Fruit fly (Drosophila melanogaster) whole organism, embryonic: ENCODE measurements around the gene hang.

Experiments used
- Atf3 ChIP-seq: fragments of 200-800 bp; sonication (Bioruptor generic); optimal IDR thresholded peaks from 3 replicates; lab custom pipeline; 2016; ENCODE audit warnings: missing biosample characterization, missing genetic modification characterization
- BtbVII ChIP-seq: fragments of 200-800 bp; sonication (Bioruptor generic); optimal IDR thresholded peaks from 3 replicates; lab custom pipeline; 2017; ENCODE audit warnings: missing biosample characterization, mild to moderate bottlenecking, missing genetic modification characterization
- C15 ChIP-seq: fragments of 200-800 bp; sonication (Bioruptor generic); IDR thresholded peaks from 3 replicates; pipeline ENCODE4 v1.3.6; 2022; ENCODE audit warnings: missing biosample characterization, missing genetic modification characterization
- CG10431 ChIP-seq: fragments of 200-800 bp; sonication (Bioruptor generic); optimal IDR thresholded peaks from 3 replicates; lab custom pipeline; 2018; ENCODE audit warnings: missing biosample characterization, mild to moderate bottlenecking, missing genetic modification characterization
- CG10543 ChIP-seq: fragments of 200-800 bp; sonication (Bioruptor generic); optimal IDR thresholded peaks from 3 replicates; lab custom pipeline; 2017; ENCODE audit warnings: missing biosample characterization, mild to moderate bottlenecking, missing genetic modification characterization, moderate library complexity
- CG11695 ChIP-seq: fragments of 200-800 bp; sonication (Bioruptor generic); IDR thresholded peaks from 3 replicates; pipeline ENCODE4 v1.3.6; 2022; ENCODE audit warnings: missing biosample characterization, missing genetic modification characterization
- CG12104 ChIP-seq: fragments of 200-800 bp; sonication (Bioruptor generic); optimal IDR thresholded peaks from 3 replicates; lab custom pipeline; 2016; ENCODE audit warnings: missing biosample characterization, missing genetic modification characterization
- CG13287 ChIP-seq: fragments of 200-800 bp; sonication (Bioruptor generic); IDR thresholded peaks from 2 replicates; pipeline ENCODE4 v1.3.6; 2022; ENCODE audit warnings: missing biosample characterization, missing genetic modification characterization; ENCODE audit not compliant: partially characterized antibody
- CG14667 ChIP-seq: fragments of 200-800 bp; sonication (Bioruptor generic); IDR thresholded peaks from 2 replicates; pipeline ENCODE4 v1.3.6; 2022; ENCODE audit warnings: missing biosample characterization, missing genetic modification characterization
- CG14860 ChIP-seq: fragments of 200-800 bp; sonication (Bioruptor generic); IDR thresholded peaks from 3 replicates; pipeline ENCODE4 v1.3.6; 2022; ENCODE audit warnings: missing biosample characterization, missing genetic modification characterization; ENCODE audit not compliant: partially characterized antibody
- CG15601 ChIP-seq: fragments of 200-800 bp; sonication (Bioruptor generic); optimal IDR thresholded peaks from 3 replicates; lab custom pipeline; 2019; ENCODE audit warnings: missing biosample characterization, mild to moderate bottlenecking, missing genetic modification characterization, moderate library complexity
- CG17328 ChIP-seq: fragments of 200-800 bp; sonication (Bioruptor generic); IDR thresholded peaks from 2 replicates; pipeline ENCODE4 v1.3.6; 2022; ENCODE audit warnings: missing biosample characterization, missing genetic modification characterization
- CG17359 ChIP-seq: fragments of 200-800 bp; sonication (Bioruptor generic); optimal IDR thresholded peaks from 3 replicates; lab custom pipeline; 2018; ENCODE audit warnings: missing biosample characterization, mild to moderate bottlenecking, missing genetic modification characterization, moderate library complexity
- CG30431 ChIP-seq: fragments of 200-800 bp; sonication (Bioruptor generic); optimal IDR thresholded peaks from 2 replicates; lab custom pipeline; 2017; ENCODE audit warnings: missing biosample characterization, missing genetic modification characterization
- CG31224 ChIP-seq: fragments of 200-800 bp; sonication (Bioruptor generic); IDR thresholded peaks from 2 replicates; pipeline ENCODE4 v1.3.6; 2022; ENCODE audit warnings: missing biosample characterization, missing genetic modification characterization
- CG4282 ChIP-seq: fragments of 200-800 bp; sonication (Bioruptor generic); optimal IDR thresholded peaks from 2 replicates; lab custom pipeline; 2016; ENCODE audit warnings: missing biosample characterization, missing genetic modification characterization
- CG4730 ChIP-seq: fragments of 200-800 bp; sonication (Bioruptor generic); IDR thresholded peaks from 2 replicates; pipeline ENCODE4 v1.3.6; 2022; ENCODE audit warnings: missing biosample characterization, missing genetic modification characterization
- CG5180 ChIP-seq: fragments of 200-800 bp; sonication (Bioruptor generic); optimal IDR thresholded peaks from 3 replicates; lab custom pipeline; 2017; ENCODE audit warnings: missing biosample characterization, missing genetic modification characterization, mild to moderate bottlenecking, moderate library complexity, missing genetic modification reagents
- CG6654 ChIP-seq: fragments of 200-800 bp; sonication (Bioruptor generic); optimal IDR thresholded peaks from 2 replicates; lab custom pipeline; 2017; ENCODE audit warnings: missing biosample characterization, mild to moderate bottlenecking, missing genetic modification characterization
- CG7786 ChIP-seq: fragments of 200-800 bp; sonication (Bioruptor generic); optimal IDR thresholded peaks from 2 replicates; lab custom pipeline; 2016; ENCODE audit warnings: missing biosample characterization, missing genetic modification characterization
- CG8388 ChIP-seq: fragments of 200-800 bp; sonication (Bioruptor generic); optimal IDR thresholded peaks from 2 replicates; lab custom pipeline; 2019; ENCODE audit warnings: missing biosample characterization, mild to moderate bottlenecking, missing genetic modification characterization, moderate library complexity
- CG9817 ChIP-seq: fragments of 200-800 bp; sonication (Bioruptor generic); optimal IDR thresholded peaks from 2 replicates; lab custom pipeline; 2018; ENCODE audit warnings: missing biosample characterization, mild to moderate bottlenecking, missing genetic modification characterization, moderate library complexity
- D19A ChIP-seq: fragments of 200-800 bp; optimal IDR thresholded peaks from 3 replicates; lab custom pipeline; 2019; ENCODE audit warnings: missing biosample characterization, mild to moderate bottlenecking, missing genetic modification characterization, moderate library complexity
- E2f1 ChIP-seq: fragments of 200-800 bp; sonication (Bioruptor generic); IDR thresholded peaks from 2 replicates; pipeline ENCODE4 v1.3.6; 2022; ENCODE audit warnings: missing biosample characterization, missing genetic modification characterization
- E2f2 ChIP-seq: fragments of 200-800 bp; sonication (Bioruptor generic); IDR thresholded peaks from 2 replicates; pipeline ENCODE4 v1.3.6; 2022; ENCODE audit warnings: missing biosample characterization, missing genetic modification characterization
- Elba2 ChIP-seq: fragments of 200-800 bp; sonication (Bioruptor generic); optimal IDR thresholded peaks from 3 replicates; lab custom pipeline; 2016; ENCODE audit warnings: missing biosample characterization, missing genetic modification characterization
- Ets65A ChIP-seq: fragments of 200-800 bp; sonication (Bioruptor generic); peaks from one replicate; lab custom pipeline; 2016; ENCODE audit warnings: missing biosample characterization, missing genetic modification characterization
- Myb ChIP-seq: fragments of 200-800 bp; sonication (Bioruptor generic); optimal IDR thresholded peaks from 2 replicates; lab custom pipeline; 2016; ENCODE audit warnings: missing biosample characterization, missing genetic modification characterization
- Neu2 ChIP-seq: fragments of 200-800 bp; sonication (Bioruptor generic); optimal IDR thresholded peaks from 3 replicates; lab custom pipeline; 2016; ENCODE audit warnings: missing biosample characterization, missing genetic modification characterization, borderline replicate concordance
- Oaz ChIP-seq: fragments of 200-800 bp; sonication (Bioruptor generic); IDR thresholded peaks from 2 replicates; pipeline ENCODE4 v1.3.6; 2022; ENCODE audit warnings: missing biosample characterization, missing genetic modification characterization
- Pdp1 ChIP-seq, 2 experiments: fragments of 200-800 bp; sonication (Bioruptor generic); optimal IDR thresholded peaks; 3 replicates each; lab custom pipeline; 2016; ENCODE audit warnings: missing biosample characterization in 2 of 2, missing genetic modification characterization in 2 of 2, mild to moderate bottlenecking in 1 of 2, moderate library complexity in 1 of 2
- Sin3A ChIP-seq: fragments of >200 bp; optimal IDR thresholded peaks from 2 replicates; lab custom pipeline; 2018
- bsh ChIP-seq, 2 experiments: fragments of 200-800 bp; sonication (Bioruptor generic); optimal IDR thresholded peaks; 2 replicates each; lab custom pipeline; 2017 to 2018; ENCODE audit warnings: mild to moderate bottlenecking in 2 of 2, missing biosample characterization in 2 of 2, missing genetic modification characterization in 2 of 2, moderate library complexity in 1 of 2
- btn ChIP-seq: fragments of 200-800 bp; sonication (Bioruptor generic); optimal IDR thresholded peaks from 2 replicates; lab custom pipeline; 2016; ENCODE audit warnings: missing biosample characterization, missing genetic modification characterization
- chinmo ChIP-seq: fragments of 200-800 bp; sonication (Bioruptor generic); IDR thresholded peaks from 4 replicates; pipeline ENCODE4 v1.3.6; 2022; ENCODE audit warnings: missing biosample characterization, missing genetic modification characterization; ENCODE audit not compliant: partially characterized antibody
- crol ChIP-seq: fragments of 200-800 bp; sonication (Bioruptor generic); IDR thresholded peaks from 2 replicates; pipeline ENCODE4 v1.3.6; 2022; ENCODE audit warnings: missing biosample characterization, missing genetic modification characterization
- grn ChIP-seq: fragments of 200-800 bp; sonication (Bioruptor generic); optimal IDR thresholded peaks from 3 replicates; lab custom pipeline; 2017; ENCODE audit warnings: missing biosample characterization, missing genetic modification characterization
- her ChIP-seq: fragments of 200-800 bp; sonication (Bioruptor generic); optimal IDR thresholded peaks from 2 replicates; lab custom pipeline; 2016; ENCODE audit warnings: missing biosample characterization, missing genetic modification characterization
- jigr1 ChIP-seq: fragments of 200-800 bp; sonication (Bioruptor generic); IDR thresholded peaks from 3 replicates; pipeline ENCODE4 v1.3.6; 2022; ENCODE audit warnings: missing biosample characterization, missing genetic modification characterization
- lmd ChIP-seq: fragments of 200-800 bp; sonication (Bioruptor generic); IDR thresholded peaks from 2 replicates; pipeline ENCODE4 v1.3.6; 2022; ENCODE audit warnings: missing biosample characterization, missing genetic modification characterization
- peb ChIP-seq: fragments of 200-800 bp; sonication (Bioruptor generic); IDR thresholded peaks from 2 replicates; pipeline ENCODE4 v1.3.6; 2022; ENCODE audit warnings: missing biosample characterization, missing genetic modification characterization
- prd ChIP-seq, 3 experiments: fragments of >200 bp in 2 of 3; fragments of 200-800 bp in 1 of 3; sonication (Bioruptor generic) in 1 of 3; optimal IDR thresholded peaks in 2 of 3; IDR thresholded peaks in 1 of 3; 2 replicates in 2 of 3; 3 replicates in 1 of 3; pipeline versions ENCODE4 v1.3.6 to Lab custom; 2017 to 2022; ENCODE audit warnings: missing biosample characterization in 1 of 3, missing genetic modification characterization in 1 of 3
- sd ChIP-seq: fragments of 200-800 bp; sonication (Bioruptor generic); optimal IDR thresholded peaks from 3 replicates; lab custom pipeline; 2018; ENCODE audit warnings: missing biosample characterization, mild to moderate bottlenecking, missing genetic modification characterization, moderate library complexity
- slou ChIP-seq: fragments of 200-800 bp; sonication (Bioruptor generic); optimal IDR thresholded peaks from 3 replicates; lab custom pipeline; 2016; ENCODE audit warnings: missing biosample characterization, missing genetic modification characterization
- so ChIP-seq: fragments of 200-800 bp; sonication (Bioruptor generic); IDR thresholded peaks from 3 replicates; pipeline ENCODE4 v1.3.6; 2022; ENCODE audit warnings: missing biosample characterization, missing genetic modification characterization
- stc ChIP-seq: fragments of 200-800 bp; sonication (Bioruptor generic); IDR thresholded peaks from 2 replicates; pipeline ENCODE4 v1.3.6; 2022; ENCODE audit warnings: missing biosample characterization, missing genetic modification characterization
- toy ChIP-seq: fragments of 200-800 bp; sonication (Bioruptor generic); IDR thresholded peaks from 2 replicates; pipeline ENCODE4 v1.3.6; 2022; ENCODE audit warnings: missing biosample characterization, missing genetic modification characterization
- yki ChIP-seq: fragments of >200 bp; optimal IDR thresholded peaks from 3 replicates; lab custom pipeline; 2018
- zf30C ChIP-seq: fragments of 200-800 bp; sonication (Bioruptor generic); optimal IDR thresholded peaks from 3 replicates; lab custom pipeline; 2018; ENCODE audit warnings: missing biosample characterization, mild to moderate bottlenecking, missing genetic modification characterization

The hang gene

DNA sequence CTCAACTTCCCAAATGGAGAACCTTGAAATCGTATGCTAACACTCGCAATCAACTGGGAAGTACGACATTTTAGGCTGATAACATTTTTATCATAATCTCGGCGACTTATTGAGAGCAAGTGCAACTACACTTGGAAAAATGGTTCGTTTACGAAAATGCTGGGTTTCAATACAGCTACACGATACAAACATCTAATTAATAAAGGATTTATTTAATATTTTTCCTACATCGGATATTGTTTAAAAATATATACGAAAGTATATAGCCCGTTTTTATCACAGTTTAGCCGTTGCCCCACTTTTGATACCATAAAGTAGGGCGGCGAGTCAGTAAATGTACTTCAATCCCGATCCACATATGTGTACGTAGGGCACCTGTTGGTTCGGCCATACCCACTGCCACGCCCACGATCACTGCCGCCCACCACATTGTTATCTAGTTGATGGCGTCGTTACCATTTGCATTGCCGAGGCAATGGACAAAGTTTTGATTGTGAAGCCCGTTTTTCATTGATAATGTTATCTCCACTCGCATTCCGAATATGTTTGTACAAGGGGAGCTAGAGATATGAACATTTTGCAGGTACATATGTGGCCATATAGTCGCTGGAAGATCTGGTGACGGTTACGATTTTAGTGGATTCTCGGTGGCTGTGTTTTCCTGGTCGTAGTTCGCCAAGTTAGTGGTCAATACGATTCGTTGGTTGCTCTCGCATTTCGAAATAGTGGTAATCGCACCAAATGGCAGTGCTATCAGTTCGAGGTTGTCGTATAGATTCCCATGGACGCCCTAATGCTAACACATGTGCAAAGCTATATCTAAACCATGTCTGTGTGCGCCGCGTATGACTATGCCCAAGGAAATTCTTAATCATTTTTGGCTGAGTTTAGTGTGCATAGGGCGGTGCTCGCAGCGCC lies 7.9 kb upstream of the hang start, which contains the start of gene Traf-like (continued):
- no peak for TF ChIP-seq CG4730 (GFP tag; lab: Robert Waterston, UW)
- no peak for TF ChIP-seq CG6654 (GFP tag; lab: Kevin White, UChicago)
- no peak for TF ChIP-seq lmd (GFP tag; lab: Robert Waterston, UW)
- no peak for TF ChIP-seq Oaz (GFP tag; lab: Robert Waterston, UW)
- no peak for TF ChIP-seq CG30431 (GFP tag; lab: Kevin White, UChicago)
- peak; percentile 16 for TF ChIP-seq zf30C (GFP tag; lab: Kevin White, UChicago)
- TF ChIP-seq CG11695 (GFP tag; lab: Robert Waterston, UW) = 0 out of 3 replicates have a peak, but pooled peaks have one; percentile 38
- TF ChIP-seq Ets65A = peak; percentile 6
- peak; percentile 13 for TF ChIP-seq CG15601 (tag; lab: Kevin White, UChicago)
- no peak for TF ChIP-seq CG7786
- no peak for TF ChIP-seq C15
- TF ChIP-seq CG14667 (GFP tag; lab: Robert Waterston, UW) = no peak
- peak; percentile 96 for TF ChIP-seq sd (tag; lab: Kevin White, UChicago)
- TF ChIP-seq grn (GFP tag; lab: Kevin White, UChicago) = peak; percentile 41
- TF ChIP-seq btn = no peak
- TF ChIP-seq jigr1 = no peak
- no peak for TF ChIP-seq BtbVII (GFP tag; lab: Kevin White, UChicago)
- no peak for TF ChIP-seq toy (GFP tag; lab: Robert Waterston, UW)
- TF ChIP-seq E2f2 (GFP tag; lab: Robert Waterston, UW) = no peak
- 0 out of 2 replicates have a peak, but pooled peaks have one; percentile 28 for TF ChIP-seq stc (GFP tag; lab: Robert Waterston, UW)
- no peak for TF ChIP-seq CG31224 (GFP tag; lab: Robert Waterston, UW)
- no peak for TF ChIP-seq CG5180
- no peak for TF ChIP-seq slou
- no peak for TF ChIP-seq CG12104 (GFP tag; lab: Kevin White, UChicago)
- TF ChIP-seq Pdp1 (GFP tag; optimal IDR thresholded peaks at IDR 0.05; lab: Kevin White, UChicago) = no peak
- no peak for TF ChIP-seq Sin3A (lab: Kevin White, UChicago)
- TF ChIP-seq CG17359 = peak; percentile 49
- TF ChIP-seq chinmo (GFP tag; lab: Robert Waterston, UW) = 0 out of 4 replicates have a peak, but pooled peaks have one; percentile 26
- TF ChIP-seq her (GFP tag; lab: Kevin White, UChicago) = no peak
- peak; percentile 78 for TF ChIP-seq Neu2 (GFP tag; lab: Kevin White, UChicago)
- peak; percentile 79 for TF ChIP-seq CG10543 (GFP tag; lab: Kevin White, UChicago)
- no peak for TF ChIP-seq yki (lab: Kevin White, UChicago)
- TF ChIP-seq crol (GFP tag; lab: Robert Waterston, UW) = no peak
- no peak for TF ChIP-seq prd (optimal IDR thresholded peaks at IDR 0.05; lab: Kevin White, UChicago)
- peak; percentile 8; the same call in 1 of the 3 replicates for TF ChIP-seq prd (GFP tag; IDR thresholded peaks at IDR 0.05; lab: Robert Waterston, UW)
- TF ChIP-seq CG13287 = no peak
- TF ChIP-seq CG14860 = no peak
- TF ChIP-seq Myb = no peak
- TF ChIP-seq CG17328 = peak; percentile 11; the same call in 1 of the 2 replicates
- TF ChIP-seq D19A (tag; lab: Kevin White, UChicago) = peak; percentile 44
- no peak for TF ChIP-seq CG10431 (GFP tag; lab: Kevin White, UChicago)
- TF ChIP-seq CG8388 (GFP tag; lab: Kevin White, UChicago) = peak; percentile 1
- 0 out of 3 replicates have a peak, but pooled peaks have one; percentile 36 for TF ChIP-seq so (GFP tag; lab: Robert Waterston, UW)
- TF ChIP-seq E2f1 (GFP tag; lab: Robert Waterston, UW) = peak; percentile 42; the same call in 1 of the 2 replicates
- TF ChIP-seq CG4282 = no peak
- no peak for TF ChIP-seq Atf3 (GFP tag; lab: Kevin White, UChicago)
- no peak for TF ChIP-seq peb (GFP tag; lab: Robert Waterston, UW)
- TF ChIP-seq CG9817 (tag; lab: Kevin White, UChicago) = peak; percentile 5
- TF ChIP-seq bsh (GFP tag; optimal IDR thresholded peaks at IDR 0.05; lab: Kevin White, UChicago) = peak in 1 of 2 experiments; percentile 47
- TF ChIP-seq Elba2 (GFP tag; lab: Kevin White, UChicago) = no peak
